Worm (Caenorhabditis elegans) whole organism, L4 larva: ENCODE results near the gene R07E3.7.
A peak's percentile ranks its signal among the peaks of the same experiment; 100 is the strongest.

Experiments
- F37D6.2 ChIP-seq: sonication (generic microtip); optimal IDR thresholded peaks from 2 replicates; lab custom pipeline; 2016; ENCODE audit warnings: mild to moderate bottlenecking, missing genetic modification characterization, missing compliant biosample characterization
- F44E2.7 ChIP-seq: fragments of 200-800 bp; sonication (Bioruptor generic); IDR thresholded peaks from 2 replicates; pipeline ENCODE4 v2.1.2; 2022; ENCODE audit warnings: missing genetic modification characterization, missing compliant biosample characterization
- F49E8.2 ChIP-seq: sonication (generic microtip); optimal IDR thresholded peaks from 2 replicates; lab custom pipeline; 2016; ENCODE audit warnings: missing compliant biosample characterization, mild to moderate bottlenecking, missing genetic modification characterization, borderline replicate concordance
- T20F7.1 ChIP-seq: fragments of 200-800 bp; sonication (Bioruptor generic); optimal IDR thresholded peaks from 2 replicates; lab custom pipeline; 2018; ENCODE audit warnings: mild to moderate bottlenecking, missing genetic modification characterization, missing compliant biosample characterization
- T26A8.4 ChIP-seq: fragments of 200-800 bp; sonication (Bioruptor generic); IDR thresholded peaks from 2 replicates; pipeline ENCODE4 v1.3.6; 2022; ENCODE audit warnings: missing genetic modification characterization, missing compliant biosample characterization
- aly-2 ChIP-seq: sonication (generic microtip); optimal IDR thresholded peaks from 2 replicates; lab custom pipeline; 2018; ENCODE audit warnings: missing biosample characterization, missing genetic modification characterization
- ama-1 ChIP-seq: fragments of 150-350 bp; optimal IDR thresholded peaks from 2 replicates; lab custom pipeline; 2014; ENCODE audit warnings: inconsistent platforms, mixed read lengths
- arid-1 ChIP-seq: fragments of 200-800 bp; sonication (Bioruptor generic); conservative IDR thresholded peaks from 2 replicates; pipeline ENCODE4 v1.3.6; 2022; ENCODE audit warnings: missing genetic modification reagents, missing genetic modification characterization, missing compliant biosample characterization
- ceh-44 ChIP-seq: fragments of 200-800 bp; sonication (Bioruptor generic); IDR thresholded peaks from 2 replicates; pipeline ENCODE4 v1.3.6; 2022; ENCODE audit warnings: missing genetic modification reagents, missing genetic modification characterization, missing compliant biosample characterization
- ceh-82 ChIP-seq: sonication (generic microtip); optimal IDR thresholded peaks from 2 replicates; lab custom pipeline; 2017; ENCODE audit warnings: missing biosample characterization, missing genetic modification characterization
- cey-2 ChIP-seq: sonication (generic microtip); optimal IDR thresholded peaks from 3 replicates; lab custom pipeline; 2017; ENCODE audit warnings: missing genetic modification characterization, mild to moderate bottlenecking, missing compliant biosample characterization, antibody characterized with exemption, borderline replicate concordance; ENCODE audit not compliant: insufficient read depth
- ctbp-1 ChIP-seq: fragments of 200-800 bp; sonication (Bioruptor generic); IDR thresholded peaks from 2 replicates; pipeline ENCODE4 v1.3.6; 2022; ENCODE audit warnings: missing genetic modification reagents, missing genetic modification characterization, missing compliant biosample characterization
- daf-16 ChIP-seq, 3 experiments: sonication (generic microtip); optimal IDR thresholded peaks; 2 replicates each; lab custom pipeline; 2016 to 2017; ENCODE audit warnings: missing genetic modification characterization in 3 of 3, missing genetic modification reagents in 3 of 3, mild to moderate bottlenecking in 2 of 3, missing compliant biosample characterization in 2 of 3, missing biosample characterization in 1 of 3, moderate library complexity in 1 of 3
- dmd-6 ChIP-seq: fragments of 200-800 bp; sonication (Bioruptor generic); IDR thresholded peaks from 2 replicates; pipeline ENCODE4 v1.3.6; 2022; ENCODE audit warnings: missing genetic modification reagents, missing genetic modification characterization, missing compliant biosample characterization
- dve-1 ChIP-seq: sonication (generic microtip); optimal IDR thresholded peaks from 2 replicates; lab custom pipeline; 2017; ENCODE audit warnings: antibody characterized with exemption, mild to moderate bottlenecking, missing genetic modification characterization, missing compliant biosample characterization; ENCODE audit not compliant: insufficient read depth
- egl-27 ChIP-seq: sonication (generic microtip); optimal IDR thresholded peaks from 3 replicates; lab custom pipeline; 2017; ENCODE audit warnings: missing biosample characterization, missing genetic modification reagents, missing genetic modification characterization
- egl-43 ChIP-seq: fragments of 200-800 bp; sonication (Bioruptor generic); IDR thresholded peaks from 2 replicates; pipeline ENCODE4 v1.3.6; 2022; ENCODE audit warnings: missing genetic modification reagents, missing genetic modification characterization, missing compliant biosample characterization
- fos-1 ChIP-seq: fragments of 150-350 bp; optimal IDR thresholded peaks from 2 replicates; lab custom pipeline; 2014; ENCODE audit warnings: missing biosample characterization, missing genetic modification characterization
- gei-8 ChIP-seq: fragments of 200-800 bp; sonication (Bioruptor generic); optimal IDR thresholded peaks from 2 replicates; lab custom pipeline; 2018; ENCODE audit warnings: mild to moderate bottlenecking, missing genetic modification characterization, missing compliant biosample characterization
- hlh-11 ChIP-seq: fragments of 200-800 bp; sonication (Bioruptor generic); optimal IDR thresholded peaks from 2 replicates; lab custom pipeline; 2018; ENCODE audit warnings: mild to moderate bottlenecking, missing genetic modification characterization, missing compliant biosample characterization
- hlh-30 ChIP-seq: sonication (generic microtip); optimal IDR thresholded peaks from 2 replicates; lab custom pipeline; 2017; ENCODE audit warnings: antibody characterized with exemption, mild to moderate bottlenecking, missing genetic modification characterization, missing compliant biosample characterization; ENCODE audit not compliant: insufficient read depth
- hmg-1.1 ChIP-seq: fragments of 200-800 bp; sonication (Bioruptor generic); IDR thresholded peaks from 2 replicates; pipeline ENCODE4 v1.3.6; 2022; ENCODE audit warnings: missing genetic modification reagents, missing genetic modification characterization, missing compliant biosample characterization
- lin-13 ChIP-seq: fragments of 150-350 bp; optimal IDR thresholded peaks from 2 replicates; lab custom pipeline; 2014; ENCODE audit warnings: missing biosample characterization, missing genetic modification reagents, missing genetic modification characterization
- lin-39 ChIP-seq: fragments of 150-350 bp; optimal IDR thresholded peaks from 2 replicates; lab custom pipeline; 2014; ENCODE audit warnings: missing biosample characterization, missing genetic modification reagents, missing genetic modification characterization
- mep-1 ChIP-seq: fragments of 150-350 bp; sonication (generic microtip); optimal IDR thresholded peaks from 3 replicates; lab custom pipeline; 2014; ENCODE audit warnings: missing biosample characterization, missing genetic modification characterization
- mxl-3 ChIP-seq: fragments of 200-800 bp; sonication (Bioruptor generic); optimal IDR thresholded peaks from 2 replicates; lab custom pipeline; 2018; ENCODE audit warnings: mild to moderate bottlenecking, missing genetic modification characterization, missing compliant biosample characterization
- nhr-10 ChIP-seq: fragments of 150-350 bp; optimal IDR thresholded peaks from 2 replicates; lab custom pipeline; 2014; ENCODE audit warnings: missing biosample characterization, missing genetic modification characterization
- nhr-237 ChIP-seq: sonication (generic microtip); optimal IDR thresholded peaks from 2 replicates; lab custom pipeline; 2017; ENCODE audit warnings: missing biosample characterization, missing genetic modification characterization
- nhr-28 ChIP-seq: fragments of 150-350 bp; optimal IDR thresholded peaks from 2 replicates; lab custom pipeline; 2014; ENCODE audit warnings: missing biosample characterization, missing genetic modification characterization
- nhr-41 ChIP-seq: fragments of 200-800 bp; sonication (Bioruptor generic); IDR thresholded peaks from 2 replicates; pipeline ENCODE4 v1.3.6; 2022; ENCODE audit warnings: missing genetic modification reagents, missing genetic modification characterization, missing compliant biosample characterization
- nhr-48 ChIP-seq: sonication (generic microtip); optimal IDR thresholded peaks from 2 replicates; lab custom pipeline; 2016; ENCODE audit warnings: mild to moderate bottlenecking, missing genetic modification characterization, missing compliant biosample characterization
- nhr-6 ChIP-seq: fragments of 150-350 bp; optimal IDR thresholded peaks from 2 replicates; lab custom pipeline; 2014; ENCODE audit warnings: missing biosample characterization, missing genetic modification characterization
- nhr-76 ChIP-seq: fragments of 150-350 bp; optimal IDR thresholded peaks from 2 replicates; lab custom pipeline; 2014; ENCODE audit warnings: missing biosample characterization, missing genetic modification characterization
- nhr-77 ChIP-seq: fragments of 150-350 bp; optimal IDR thresholded peaks from 2 replicates; lab custom pipeline; 2014; ENCODE audit warnings: missing biosample characterization, missing genetic modification characterization
- pha-4 ChIP-seq, 2 experiments: fragments of 150-350 bp in 1 of 2; fragments of 200-800 bp in 1 of 2; sonication (Bioruptor generic) in 1 of 2; IDR thresholded peaks in 1 of 2; optimal IDR thresholded peaks in 1 of 2; 2 replicates each; pipeline versions ENCODE4 v1.3.6 to Lab custom; 2014 to 2022; ENCODE audit warnings: missing genetic modification characterization in 2 of 2, missing genetic modification reagents in 2 of 2, missing biosample characterization in 1 of 2, missing compliant biosample characterization in 1 of 2
- php-3 ChIP-seq: fragments of 200-800 bp; sonication (Bioruptor generic); IDR thresholded peaks from 2 replicates; pipeline ENCODE4 v1.3.6; 2022; ENCODE audit warnings: missing genetic modification reagents, missing genetic modification characterization, missing compliant biosample characterization
- pqm-1 ChIP-seq: sonication (generic microtip); optimal IDR thresholded peaks from 2 replicates; lab custom pipeline; 2017; ENCODE audit warnings: missing biosample characterization, missing genetic modification characterization
- snpc-4 ChIP-seq: fragments of 150-350 bp; optimal IDR thresholded peaks from 2 replicates; lab custom pipeline; 2014; ENCODE audit warnings: missing biosample characterization, missing genetic modification characterization
- spr-3 ChIP-seq: fragments of 200-800 bp; sonication (Bioruptor generic); optimal IDR thresholded peaks from 2 replicates; lab custom pipeline; 2018; ENCODE audit warnings: mild to moderate bottlenecking, missing genetic modification characterization, missing compliant biosample characterization
- tra-1 ChIP-seq: fragments of 200-800 bp; sonication (Bioruptor generic); IDR thresholded peaks from 2 replicates; pipeline ENCODE4 v1.3.6; 2022; ENCODE audit warnings: missing genetic modification reagents, missing genetic modification characterization, missing compliant biosample characterization
- unc-130 ChIP-seq: sonication (generic microtip); optimal IDR thresholded peaks from 2 replicates; lab custom pipeline; 2016; ENCODE audit warnings: missing genetic modification reagents, missing genetic modification characterization, missing compliant biosample characterization
- unc-62 ChIP-seq, 3 experiments: fragments of 150-350 bp in 1 of 3; sonication (generic microtip); optimal IDR thresholded peaks in 2 of 3; peaks in 1 of 3; 1 replicate in 1 of 3; 2 replicates in 2 of 3; lab custom pipeline; 2014 to 2017; ENCODE audit warnings: missing biosample characterization in 3 of 3, missing genetic modification characterization in 3 of 3, missing genetic modification reagents in 3 of 3, missing genotype in 1 of 3
- zfp-3 ChIP-seq: fragments of 200-800 bp; sonication (Bioruptor generic); conservative IDR thresholded peaks from 2 replicates; pipeline ENCODE4 v1.3.6; 2022; ENCODE audit warnings: missing genetic modification reagents, missing genetic modification characterization, missing compliant biosample characterization
- ztf-7 ChIP-seq: fragments of 150-350 bp; optimal IDR thresholded peaks from 2 replicates; lab custom pipeline; 2014; ENCODE audit warnings: missing biosample characterization, missing genetic modification characterization

R07E3.7 gene

ce11 chrX:10340986-10341385 is 14.6 kb downstream of the R07E3.7 start, which contains the start of gene R07E3.1:
Gene R07E3.1 (minus strand): TSS chrX:10341161.
- TF ChIP-seq php-3 (GFP tag; lab: Robert Waterston, UW) (peak; percentile 41; the same call in 1 of the 2 replicates), dmd-6 (peak; percentile 57), hlh-11 (tag; lab: Kevin White, UChicago) (peak; percentile 49), dve-1 (tag; lab: Kevin White, UChicago) (peak; percentile 71), nhr-77 (tag; lab: Kevin White, UChicago) (peak; percentile 9), daf-16 (GFP tag; optimal IDR thresholded peaks at IDR 0.05; lab: Kevin White, UChicago) (no peak), daf-16 (tag; optimal IDR thresholded peaks at IDR 0.05; lab: Kevin White, UChicago) (peak; percentile 88), ama-1 (no peak), F49E8.2 (tag; lab: Kevin White, UChicago) (no peak), pqm-1 (tag; lab: Kevin White, UChicago) (peak; percentile 49), ztf-7 (tag; lab: Kevin White, UChicago) (peak; percentile 69), nhr-28 (tag; lab: Kevin White, UChicago) (peak; percentile 53), hlh-30 (tag; lab: Kevin White, UChicago) (peak; percentile 43), F44E2.7 (GFP tag; lab: Robert Waterston, UW) (no peak), ceh-82 (no peak), nhr-237 (tag; lab: Kevin White, UChicago) (no peak)
- TF ChIP-seq, all 104 proteins: peak for 10

- TF ChIP-seq snpc-4 (tag; lab: Kevin White, UChicago) (no peak), hlh-11 (tag; lab: Kevin White, UChicago) (peak; percentile 46), pqm-1 (tag; lab: Kevin White, UChicago) (peak; percentile 72), dmd-6 (peak; percentile 41; the same call in 1 of the 2 replicates), egl-27 (tag; lab: Kevin White, UChicago) (no peak), mxl-3 (peak; percentile 20), unc-62 (GFP tag; optimal IDR thresholded peaks at IDR 0.05 in 1 of 2; lab: Kevin White, UChicago) (peak in 1 of 2 experiments; percentile 26), unc-62 (tag; optimal IDR thresholded peaks at IDR 0.05; lab: Kevin White, UChicago) (no peak), gei-8 (GFP tag; lab: Kevin White, UChicago) (no peak), daf-16 (GFP tag; optimal IDR thresholded peaks at IDR 0.05; lab: Kevin White, UChicago) (no peak), daf-16 (tag; optimal IDR thresholded peaks at IDR 0.05; lab: Kevin White, UChicago) (peak; percentile 34), F37D6.2 (tag; lab: Kevin White, UChicago) (no peak), nhr-10 (peak; percentile 17), hmg-1.1 (GFP tag; lab: Robert Waterston, UW) (no peak), aly-2 (tag; lab: Kevin White, UChicago) (no peak)
Observed at ce11 chrX:10340044-10340443, 15.5 kb downstream of the R07E3.7 start.

ce11 chrX:10338761-10339160 is 16.8 kb downstream of the R07E3.7 start:
- TF ChIP-seq nhr-48 (no peak), spr-3 (GFP tag; lab: Kevin White, UChicago) (no peak), hmg-1.1 (GFP tag; lab: Robert Waterston, UW) (no peak), T20F7.1 (GFP tag; lab: Kevin White, UChicago) (peak; percentile 55), mep-1 (tag; lab: Kevin White, UChicago) (peak; percentile 63), ctbp-1 (GFP tag; lab: Robert Waterston, UW) (no peak), T26A8.4 (GFP tag; lab: Robert Waterston, UW) (0 out of 2 replicates have a peak, but pooled peaks have one; percentile 29), unc-130 (GFP tag; lab: Kevin White, UChicago) (no peak), cey-2 (tag; lab: Kevin White, UChicago) (no peak), nhr-6 (tag; lab: Kevin White, UChicago) (no peak), tra-1 (GFP tag; lab: Robert Waterston, UW) (peak; percentile 49; the same call in 1 of the 2 replicates), gei-8 (GFP tag; lab: Kevin White, UChicago) (no peak), nhr-76 (tag; lab: Kevin White, UChicago) (no peak), unc-62 (GFP tag; optimal IDR thresholded peaks at IDR 0.05 in 1 of 2; lab: Kevin White, UChicago) (no peak), unc-62 (tag; optimal IDR thresholded peaks at IDR 0.05; lab: Kevin White, UChicago) (no peak), daf-16 (GFP tag; optimal IDR thresholded peaks at IDR 0.05; lab: Kevin White, UChicago) (no peak), daf-16 (tag; optimal IDR thresholded peaks at IDR 0.05; lab: Kevin White, UChicago) (peak; percentile 19), pha-4 (GFP tag; IDR thresholded peaks at IDR 0.05; lab: Robert Waterston, UW) (peak; percentile 31; the same call in 1 of the 2 replicates), pha-4 (tag; optimal IDR thresholded peaks at IDR 0.05; lab: Kevin White, UChicago) (no peak), lin-13 (GFP tag; lab: Kevin White, UChicago) (no peak), ceh-44 (GFP tag; lab: Robert Waterston, UW) (no peak), nhr-41 (GFP tag; lab: Robert Waterston, UW) (no peak), lin-39 (no peak), egl-43 (GFP tag; lab: Robert Waterston, UW) (no peak), hlh-11 (tag; lab: Kevin White, UChicago) (peak; percentile 20), zfp-3 (GFP tag; lab: Robert Waterston, UW) (peak; percentile 79; the same call in 1 of the 2 replicates), arid-1 (GFP tag; lab: Robert Waterston, UW) (no peak), dmd-6 (peak; percentile 24; the same call in 1 of the 2 replicates), fos-1 (tag; lab: Kevin White, UChicago) (no peak)
